Worm (Caenorhabditis elegans): ENCODE measurements around the gene faah-4.

DNA sequence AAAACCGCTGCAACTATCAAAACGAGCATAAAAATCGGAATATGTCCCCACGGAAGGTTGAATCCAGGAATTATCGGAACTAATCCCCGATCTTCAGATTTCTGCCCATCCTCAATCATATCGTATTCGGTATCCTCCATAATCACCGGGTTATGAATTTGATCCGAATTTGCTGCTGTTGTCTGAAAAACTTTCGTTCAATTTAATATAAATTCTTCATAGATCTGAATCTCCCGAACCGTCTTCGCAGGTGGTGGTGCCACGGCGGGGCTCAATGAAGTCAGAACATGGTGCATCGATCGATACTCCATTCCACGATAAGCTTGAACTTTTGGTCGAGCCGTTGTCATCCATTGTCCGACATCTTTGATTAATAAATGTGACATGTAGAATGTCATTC, 52.8 kb downstream of the faah-4 start:
- TF ChIP-seq lin-11 (tag; optimal IDR thresholded peaks at IDR 0.05) (no peak), ztf-11 (tag; optimal IDR thresholded peaks at IDR 0.05) (no peak), unc-55 (GFP tag; optimal IDR thresholded peaks at IDR 0.05) (no peak), ceh-82 (tag; optimal IDR thresholded peaks at IDR 0.05) (no peak), nhr-23 (tag; optimal IDR thresholded peaks at IDR 0.05) (no peak), nhr-6 (tag; optimal IDR thresholded peaks at IDR 0.05) (no peak), zag-1 (tag; optimal IDR thresholded peaks at IDR 0.05) (no peak), nhr-10 (tag; optimal IDR thresholded peaks at IDR 0.05) (no peak), nhr-237 (tag; optimal IDR thresholded peaks at IDR 0.05) (no peak), ama-1 (optimal IDR thresholded peaks at IDR 0.05) (no peak)

Data from whole organism, L2 larva.